Fruit fly (Drosophila melanogaster) whole organism, embryonic: ENCODE measurements around the gene HemK2.

Experiments
- C15 ChIP-seq: fragments of 200-800 bp; sonication (Bioruptor generic); IDR thresholded peaks from 3 replicates; pipeline ENCODE4 v1.3.6; 2022; ENCODE audit warnings: missing biosample characterization, missing genetic modification characterization
- CG10209 ChIP-seq: fragments of 200-800 bp; sonication (Bioruptor generic); optimal IDR thresholded peaks from 3 replicates; lab custom pipeline; 2017; ENCODE audit warnings: missing biosample characterization, mild to moderate bottlenecking, missing genetic modification characterization, missing genetic modification reagents
- CG10321 ChIP-seq: fragments of 200-800 bp; sonication (Bioruptor generic); IDR thresholded peaks from 2 replicates; pipeline ENCODE4 v1.3.6; 2022; ENCODE audit warnings: missing biosample characterization, missing genetic modification characterization
- CG12769 ChIP-seq: fragments of 200-800 bp; sonication (Bioruptor generic); optimal IDR thresholded peaks from 2 replicates; lab custom pipeline; 2019; ENCODE audit warnings: missing biosample characterization, mild to moderate bottlenecking, missing genetic modification characterization, moderate library complexity
- CG13424 ChIP-seq: fragments of 200-800 bp; sonication (Bioruptor generic); optimal IDR thresholded peaks from 2 replicates; lab custom pipeline; 2019; ENCODE audit warnings: missing biosample characterization, mild to moderate bottlenecking, missing genetic modification characterization, moderate library complexity
- CG14860 ChIP-seq: fragments of 200-800 bp; sonication (Bioruptor generic); IDR thresholded peaks from 3 replicates; pipeline ENCODE4 v1.3.6; 2022; ENCODE audit warnings: missing biosample characterization, missing genetic modification characterization; ENCODE audit not compliant: partially characterized antibody
- CG1603 ChIP-seq: fragments of 200-800 bp; sonication (Bioruptor generic); optimal IDR thresholded peaks from 2 replicates; lab custom pipeline; 2019; ENCODE audit warnings: missing biosample characterization, mild to moderate bottlenecking, missing genetic modification characterization, moderate library complexity
- CG17912 ChIP-seq: fragments of 200-800 bp; sonication (Bioruptor generic); optimal IDR thresholded peaks from 2 replicates; lab custom pipeline; 2018; ENCODE audit warnings: missing biosample characterization, mild to moderate bottlenecking, missing genetic modification characterization
- CG30403 ChIP-seq: fragments of 200-800 bp; sonication (Bioruptor generic); optimal IDR thresholded peaks from 3 replicates; lab custom pipeline; 2016; ENCODE audit warnings: missing biosample characterization, missing genetic modification characterization
- CG3281 ChIP-seq: fragments of 200-800 bp; sonication (Bioruptor generic); optimal IDR thresholded peaks from 3 replicates; lab custom pipeline; 2017; ENCODE audit warnings: missing biosample characterization, mild to moderate bottlenecking, missing genetic modification characterization
- CG33213 ChIP-seq: fragments of 200-800 bp; sonication (Bioruptor generic); optimal IDR thresholded peaks from 3 replicates; lab custom pipeline; 2016; ENCODE audit warnings: missing biosample characterization, missing genetic modification characterization
- CG34422 ChIP-seq: fragments of 200-800 bp; sonication (Bioruptor generic); IDR thresholded peaks from 3 replicates; pipeline ENCODE4 v1.3.6; 2022; ENCODE audit warnings: missing biosample characterization, missing genetic modification characterization
- CG4404 ChIP-seq: fragments of 200-800 bp; sonication (Bioruptor generic); IDR thresholded peaks from 2 replicates; pipeline ENCODE4 v1.3.6; 2022; ENCODE audit warnings: missing biosample characterization, missing genetic modification characterization
- CG6254 ChIP-seq: fragments of 200-800 bp; sonication (Bioruptor generic); optimal IDR thresholded peaks from 3 replicates; lab custom pipeline; 2017; ENCODE audit warnings: mild to moderate bottlenecking, missing biosample characterization, missing genetic modification reagents, missing genetic modification characterization
- CG6654 ChIP-seq: fragments of 200-800 bp; sonication (Bioruptor generic); optimal IDR thresholded peaks from 2 replicates; lab custom pipeline; 2017; ENCODE audit warnings: missing biosample characterization, mild to moderate bottlenecking, missing genetic modification characterization
- CG6813 ChIP-seq: fragments of 200-800 bp; sonication (Bioruptor generic); optimal IDR thresholded peaks from 2 replicates; lab custom pipeline; 2017; ENCODE audit warnings: missing biosample characterization, missing genetic modification characterization, mild to moderate bottlenecking, moderate library complexity, missing genetic modification reagents
- CG7372 ChIP-seq: fragments of 200-800 bp; sonication (Bioruptor generic); IDR thresholded peaks from 2 replicates; pipeline ENCODE4 v1.3.6; 2022; ENCODE audit warnings: missing biosample characterization, missing genetic modification characterization
- CG7745 ChIP-seq: fragments of 200-800 bp; sonication (Bioruptor generic); optimal IDR thresholded peaks from 2 replicates; lab custom pipeline; 2018; ENCODE audit warnings: missing biosample characterization, mild to moderate bottlenecking, missing genetic modification characterization, moderate library complexity
- CG8944 ChIP-seq: fragments of 200-800 bp; sonication (Bioruptor generic); optimal IDR thresholded peaks from 3 replicates; lab custom pipeline; 2016; ENCODE audit warnings: missing biosample characterization, missing genetic modification characterization
- Dll ChIP-seq: fragments of 200-800 bp; sonication (Bioruptor generic); IDR thresholded peaks from 4 replicates; pipeline ENCODE4 v1.3.6; 2022; ENCODE audit warnings: missing biosample characterization, missing genetic modification characterization; ENCODE audit not compliant: partially characterized antibody
- Ets65A ChIP-seq: fragments of 200-800 bp; sonication (Bioruptor generic); peaks from one replicate; lab custom pipeline; 2016; ENCODE audit warnings: missing biosample characterization, missing genetic modification characterization
- Hmr ChIP-seq: fragments of 200-800 bp; sonication (Bioruptor generic); optimal IDR thresholded peaks from 3 replicates; lab custom pipeline; 2017; ENCODE audit warnings: mild to moderate bottlenecking, missing biosample characterization, missing genetic modification reagents, missing genetic modification characterization
- Jarid2 ChIP-seq: fragments of 200-800 bp; sonication (Bioruptor generic); optimal IDR thresholded peaks from 3 replicates; lab custom pipeline; 2017; ENCODE audit warnings: mild to moderate bottlenecking, missing biosample characterization, missing genetic modification reagents, missing genetic modification characterization
- Meics ChIP-seq: fragments of 200-800 bp; sonication (Bioruptor generic); optimal IDR thresholded peaks from 2 replicates; lab custom pipeline; 2017; ENCODE audit warnings: missing biosample characterization, mild to moderate bottlenecking, missing genetic modification characterization
- Nf-YB ChIP-seq: fragments of 200-800 bp; sonication (Bioruptor generic); optimal IDR thresholded peaks from 3 replicates; lab custom pipeline; 2019; ENCODE audit warnings: missing biosample characterization, mild to moderate bottlenecking, missing genetic modification characterization, moderate library complexity
- Oli ChIP-seq: fragments of 200-800 bp; sonication (Bioruptor generic); optimal IDR thresholded peaks from 2 replicates; lab custom pipeline; 2018; ENCODE audit warnings: missing biosample characterization, mild to moderate bottlenecking, missing genetic modification characterization, moderate library complexity
- Ravus ChIP-seq: fragments of 200-800 bp; sonication (Bioruptor generic); IDR thresholded peaks from 2 replicates; pipeline ENCODE4 v1.3.6; 2022; ENCODE audit warnings: missing biosample characterization, missing genetic modification characterization
- Sox102F ChIP-seq: fragments of 200-800 bp; sonication (Bioruptor generic); optimal IDR thresholded peaks from 2 replicates; lab custom pipeline; 2018; ENCODE audit warnings: missing biosample characterization, mild to moderate bottlenecking, missing genetic modification characterization, moderate library complexity
- Sry-δ ChIP-seq: fragments of 200-800 bp; sonication (Bioruptor generic); optimal IDR thresholded peaks from 2 replicates; lab custom pipeline; 2016; ENCODE audit warnings: missing biosample characterization, missing genetic modification characterization
- chn ChIP-seq: fragments of 200-800 bp; sonication (Bioruptor generic); optimal IDR thresholded peaks from 2 replicates; lab custom pipeline; 2016; ENCODE audit warnings: missing biosample characterization, missing genetic modification characterization
- crol ChIP-seq: fragments of 200-800 bp; sonication (Bioruptor generic); IDR thresholded peaks from 2 replicates; pipeline ENCODE4 v1.3.6; 2022; ENCODE audit warnings: missing biosample characterization, missing genetic modification characterization
- en ChIP-seq: fragments of 200-800 bp; sonication (Bioruptor generic); optimal IDR thresholded peaks from 2 replicates; lab custom pipeline; 2016; ENCODE audit warnings: missing biosample characterization, missing genetic modification characterization
- fd102C ChIP-seq: fragments of 200-800 bp; sonication (Bioruptor generic); optimal IDR thresholded peaks from 2 replicates; lab custom pipeline; 2018; ENCODE audit warnings: missing biosample characterization, mild to moderate bottlenecking, missing genetic modification characterization, moderate library complexity
- grn ChIP-seq: fragments of 200-800 bp; sonication (Bioruptor generic); optimal IDR thresholded peaks from 3 replicates; lab custom pipeline; 2017; ENCODE audit warnings: missing biosample characterization, missing genetic modification characterization
- gsb ChIP-seq: fragments of 200-800 bp; sonication (Bioruptor generic); IDR thresholded peaks from 2 replicates; pipeline ENCODE4 v1.3.6; 2022; ENCODE audit warnings: missing biosample characterization, missing genetic modification characterization
- ind ChIP-seq: fragments of 200-800 bp; sonication (Bioruptor generic); optimal IDR thresholded peaks from 3 replicates; lab custom pipeline; 2016; ENCODE audit warnings: missing biosample characterization, missing genetic modification characterization
- ken ChIP-seq: fragments of 200-800 bp; sonication (Bioruptor generic); IDR thresholded peaks from 3 replicates; pipeline ENCODE4 v1.3.6; 2022; ENCODE audit warnings: missing biosample characterization, missing genetic modification characterization
- knrl ChIP-seq: fragments of 200-800 bp; sonication (Bioruptor generic); IDR thresholded peaks from 3 replicates; pipeline ENCODE4 v1.3.6; 2022; ENCODE audit warnings: missing biosample characterization, missing genetic modification characterization; ENCODE audit not compliant: partially characterized antibody
- pzg ChIP-seq: fragments of 200-800 bp; sonication (Bioruptor generic); optimal IDR thresholded peaks from 3 replicates; lab custom pipeline; 2018; ENCODE audit warnings: missing biosample characterization, mild to moderate bottlenecking, missing genetic modification characterization, moderate library complexity
- sc ChIP-seq, 3 experiments: fragments of >200 bp in 2 of 3; fragments of 200-800 bp in 1 of 3; sonication (Bioruptor generic) in 1 of 3; optimal IDR thresholded peaks; 2 replicates in 2 of 3; 3 replicates in 1 of 3; lab custom pipeline; 2017; ENCODE audit warnings: mild to moderate bottlenecking in 1 of 3, missing biosample characterization in 1 of 3, missing genetic modification characterization in 1 of 3, missing genetic modification reagents in 1 of 3
- scrt ChIP-seq: fragments of 200-800 bp; sonication (Bioruptor generic); optimal IDR thresholded peaks from 2 replicates; lab custom pipeline; 2018; ENCODE audit warnings: missing biosample characterization, mild to moderate bottlenecking, missing genetic modification characterization, moderate library complexity
- sd ChIP-seq: fragments of 200-800 bp; sonication (Bioruptor generic); optimal IDR thresholded peaks from 3 replicates; lab custom pipeline; 2018; ENCODE audit warnings: missing biosample characterization, mild to moderate bottlenecking, missing genetic modification characterization, moderate library complexity
- slbo ChIP-seq: fragments of 200-800 bp; sonication (Bioruptor generic); IDR thresholded peaks from 2 replicates; pipeline ENCODE4 v1.3.6; 2022; ENCODE audit warnings: missing biosample characterization, missing genetic modification characterization
- sr ChIP-seq: fragments of 200-800 bp; sonication (Bioruptor generic); IDR thresholded peaks from 3 replicates; pipeline ENCODE4 v1.3.6; 2022; ENCODE audit warnings: missing biosample characterization, missing genetic modification characterization
- tap ChIP-seq: fragments of 200-800 bp; optimal IDR thresholded peaks from 3 replicates; lab custom pipeline; 2019; ENCODE audit warnings: missing biosample characterization, mild to moderate bottlenecking, missing genetic modification characterization, moderate library complexity
- toy ChIP-seq: fragments of 200-800 bp; sonication (Bioruptor generic); IDR thresholded peaks from 2 replicates; pipeline ENCODE4 v1.3.6; 2022; ENCODE audit warnings: missing biosample characterization, missing genetic modification characterization
- unpg ChIP-seq: fragments of 200-800 bp; sonication (Bioruptor generic); optimal IDR thresholded peaks from 3 replicates; lab custom pipeline; 2018; ENCODE audit warnings: missing biosample characterization, mild to moderate bottlenecking, missing genetic modification characterization, moderate library complexity
- wor ChIP-seq: fragments of 200-800 bp; sonication (Bioruptor generic); IDR thresholded peaks from 2 replicates; pipeline ENCODE4 v1.3.6; 2022; ENCODE audit warnings: missing biosample characterization, missing genetic modification characterization
- z ChIP-seq: fragments of 200-800 bp; sonication (Bioruptor generic); IDR thresholded peaks from 3 replicates; pipeline ENCODE4 v1.3.6; 2022; ENCODE audit warnings: missing biosample characterization, missing genetic modification characterization
- zen ChIP-seq: fragments of 200-800 bp; sonication (Bioruptor generic); optimal IDR thresholded peaks from 3 replicates; lab custom pipeline; 2018; ENCODE audit warnings: missing biosample characterization, mild to moderate bottlenecking, missing genetic modification characterization, moderate library complexity

Gene HemK2

DNA sequence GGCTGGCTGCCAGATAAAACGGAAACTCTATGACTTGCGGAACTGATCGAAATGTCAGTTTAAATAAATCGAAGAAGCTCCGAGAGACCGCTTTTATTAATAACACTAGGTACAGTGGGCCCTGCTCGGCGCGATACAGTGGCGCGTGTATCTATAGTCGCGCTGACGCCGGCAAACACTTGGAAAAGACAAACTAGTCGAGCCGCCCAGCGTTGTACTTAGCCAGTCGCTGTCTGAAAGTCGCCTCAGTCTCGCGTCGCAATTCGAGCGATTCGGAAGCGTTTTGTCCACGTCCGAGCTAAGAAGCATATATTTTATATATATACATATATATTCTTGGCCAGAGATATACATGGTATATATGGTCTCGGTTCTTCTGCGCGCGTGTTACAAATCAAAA is 29.6 kb downstream of the HemK2 start:
- no peak for TF ChIP-seq CG33213
- no peak for TF ChIP-seq wor
- TF ChIP-seq tap (tag; lab: Kevin White, UChicago) = no peak
- TF ChIP-seq CG17912 = no peak
- no peak for TF ChIP-seq fd102C (GFP tag; lab: Kevin White, UChicago)
- TF ChIP-seq Hmr (GFP tag; lab: Kevin White, UChicago) = peak; percentile 61
- no peak for TF ChIP-seq CG4404 (GFP tag; lab: Robert Waterston, UW)
- TF ChIP-seq knrl (GFP tag; lab: Robert Waterston, UW) = no peak
- TF ChIP-seq ken (GFP tag; lab: Robert Waterston, UW) = peak; percentile 35; the same call in 1 of the 3 replicates
- TF ChIP-seq ind = peak; percentile 67
- no peak for TF ChIP-seq CG10321 (GFP tag; lab: Robert Waterston, UW)
- peak; percentile 49 for TF ChIP-seq CG6813
- TF ChIP-seq Jarid2 (GFP tag; lab: Kevin White, UChicago) = peak; percentile 53
- no peak for TF ChIP-seq zen (tag; lab: Kevin White, UChicago)
- no peak for TF ChIP-seq toy
- TF ChIP-seq Oli = peak; percentile 16
- no peak for TF ChIP-seq Dll (GFP tag; lab: Robert Waterston, UW)
- peak; percentile 48 for TF ChIP-seq unpg (GFP tag; lab: Kevin White, UChicago)
- peak; percentile 56; the same call in 2 of the 3 replicates for TF ChIP-seq CG34422 (GFP tag; lab: Robert Waterston, UW)
- peak; percentile 6 for TF ChIP-seq CG1603
- TF ChIP-seq sd (tag; lab: Kevin White, UChicago) = peak; percentile 27
- no peak for TF ChIP-seq Nf-YB (GFP tag; lab: Kevin White, UChicago)
- TF ChIP-seq CG6654 (GFP tag; lab: Kevin White, UChicago) = no peak
- peak; percentile 73 for TF ChIP-seq Meics
- no peak for TF ChIP-seq scrt (GFP tag; lab: Kevin White, UChicago)
- TF ChIP-seq CG7745 (tag; lab: Kevin White, UChicago) = no peak
- peak; percentile 10 for TF ChIP-seq Sox102F (GFP tag; lab: Kevin White, UChicago)
- peak; percentile 73 for TF ChIP-seq Ets65A (GFP tag; lab: Kevin White, UChicago)
- TF ChIP-seq CG7372 (GFP tag; lab: Robert Waterston, UW) = no peak
- peak; percentile 59 for TF ChIP-seq CG12769 (tag; lab: Kevin White, UChicago)
- TF ChIP-seq slbo (GFP tag; lab: Robert Waterston, UW) = peak; percentile 70
- TF ChIP-seq sc (optimal IDR thresholded peaks at IDR 0.05; lab: Kevin White, UChicago) = no peak
- no peak for TF ChIP-seq sc (GFP tag; optimal IDR thresholded peaks at IDR 0.05; lab: Kevin White, UChicago)
- no peak for TF ChIP-seq Sry-δ (GFP tag; lab: Kevin White, UChicago)
- peak; percentile 28 for TF ChIP-seq CG10209
- no peak for TF ChIP-seq z (GFP tag; lab: Robert Waterston, UW)
- TF ChIP-seq CG13424 (tag; lab: Kevin White, UChicago) = peak; percentile 31
- TF ChIP-seq C15 (GFP tag; lab: Robert Waterston, UW) = no peak; the same call in 2 of the 3 replicates
- no peak for TF ChIP-seq Ravus (GFP tag; lab: Robert Waterston, UW)
- no peak for TF ChIP-seq en (GFP tag; lab: Kevin White, UChicago)
- no peak for TF ChIP-seq grn
- TF ChIP-seq sr (GFP tag; lab: Robert Waterston, UW) = 0 out of 3 replicates have a peak, but pooled peaks have one; percentile 26
- TF ChIP-seq CG6254 (GFP tag; lab: Kevin White, UChicago) = no peak
- TF ChIP-seq CG8944 (GFP tag; lab: Kevin White, UChicago) = no peak
- TF ChIP-seq CG30403 (GFP tag; lab: Kevin White, UChicago) = peak; percentile 18
- TF ChIP-seq crol (GFP tag; lab: Robert Waterston, UW) = no peak
- TF ChIP-seq pzg = no peak
- TF ChIP-seq CG3281 (GFP tag; lab: Kevin White, UChicago) = peak; percentile 59
- no peak for TF ChIP-seq CG14860 (GFP tag; lab: Robert Waterston, UW)
- no peak for TF ChIP-seq chn (GFP tag; lab: Kevin White, UChicago)
- TF ChIP-seq gsb (GFP tag; lab: Robert Waterston, UW) = peak; percentile 72
